Fruit fly (Drosophila melanogaster): ENCODE data around the gene CG31496.

CG31496 gene

dm6 chr3R:7365527-7365926 lies 20.7 kb downstream of the CG31496 start, which contains the start of the genes Mst84Db and Mst84Da:
Gene Mst84Db, minus strand, starts transcription at chr3R:7365627.
Gene Mst84Da, plus strand, starts transcription at chr3R:7365850.
- no peak for TF ChIP-seq Sox100B (GFP tag; optimal IDR thresholded peaks at IDR 0.05)

- TF ChIP-seq Adf1 (GFP tag; IDR thresholded peaks at IDR 0.05) (no peak), CkIIα-i1 (GFP tag; IDR thresholded peaks at IDR 0.05) (no peak), Six4 (GFP tag; optimal IDR thresholded peaks at IDR 0.05) (no peak), CG2120 (GFP tag; optimal IDR thresholded peaks at IDR 0.05) (no peak), CG9817 (tag; optimal IDR thresholded peaks at IDR 0.05) (no peak), insv (GFP tag; optimal IDR thresholded peaks at IDR 0.05) (no peak), CG10267 (tag; optimal IDR thresholded peaks at IDR 0.05) (no peak), CG10654 (GFP tag; optimal IDR thresholded peaks at IDR 0.05) (no peak), kay (GFP tag; optimal IDR thresholded peaks at IDR 0.05) (no peak), Atf-2 (GFP tag; optimal IDR thresholded peaks at IDR 0.05) (no peak), odd (GFP tag; optimal IDR thresholded peaks at IDR 0.05) (no peak), dysf (GFP tag; IDR thresholded peaks at IDR 0.05) (no peak), ac (GFP tag; optimal IDR thresholded peaks at IDR 0.05) (no peak), CG7745 (tag; optimal IDR thresholded peaks at IDR 0.05) (no peak), CG6854 (GFP tag; optimal IDR thresholded peaks at IDR 0.05) (no peak), ftz-f1 (GFP tag; optimal IDR thresholded peaks at IDR 0.05) (no peak), CG6683 (GFP tag; optimal IDR thresholded peaks at IDR 0.05) (no peak), CG30431 (GFP tag; optimal IDR thresholded peaks at IDR 0.05) (no peak), org-1 (GFP tag; optimal IDR thresholded peaks at IDR 0.05) (no peak)
Observed at dm6 chr3R:7369205-7369604, 24.3 kb downstream of the CG31496 start, which contains the start of gene MstProx. Gene MstProx, minus strand, starts transcription at chr3R:7369305.

- TF ChIP-seq pfk (GFP tag; optimal IDR thresholded peaks at IDR 0.05) (no peak), luna (GFP tag; optimal IDR thresholded peaks at IDR 0.05) (no peak), Trl (optimal IDR thresholded peaks at IDR 0.05) (no peak), Trl (GFP tag; optimal IDR thresholded peaks at IDR 0.05) (no peak), wdn (GFP tag; IDR thresholded peaks at IDR 0.05) (no peak)
Observed at dm6 chr3R:7391113-7391512, 46.2 kb downstream of the CG31496 start, which contains the start of gene CG42650. Gene CG42650, plus strand, starts transcription at chr3R:7391413.

dm6 chr3R:7394047-7394446 lies 49.2 kb downstream of the CG31496 start:
- TF ChIP-seq CG4328 (GFP tag; optimal IDR thresholded peaks at IDR 0.05) (no peak), ewg (GFP tag; optimal IDR thresholded peaks at IDR 0.05) (peak; percentile 91), CG13624 (GFP tag; optimal IDR thresholded peaks at IDR 0.05) (no peak), CTCF (GFP tag; optimal IDR thresholded peaks at IDR 0.05) (peak; percentile 79), sisA (GFP tag; IDR thresholded peaks at IDR 0.05) (no peak), Deaf1 (tag; optimal IDR thresholded peaks at IDR 0.05) (peak; percentile 92), CG3995 (GFP tag; optimal IDR thresholded peaks at IDR 0.05) (no peak), chinmo (GFP tag; IDR thresholded peaks at IDR 0.05; ENCODE audit: partially characterized antibody) (0 out of 4 replicates have a peak, but pooled peaks have one; percentile 24), pfk (GFP tag; optimal IDR thresholded peaks at IDR 0.05) (no peak), Trl (optimal IDR thresholded peaks at IDR 0.05) (peak; percentile 2 to 30), Trl (GFP tag; optimal IDR thresholded peaks at IDR 0.05) (no peak), Atf3 (GFP tag; optimal IDR thresholded peaks at IDR 0.05) (no peak)
